Fruit fly (Drosophila melanogaster): ENCODE data around the gene Fadd.

Gene Fadd

dm6 chr3R:22023041-22023626 is 11.1 kb upstream of the Fadd start, which contains the start of the genes Mitofilin and mRpL35 (continued):
- peak; percentile 42 for TF ChIP-seq Max (GFP tag; optimal IDR thresholded peaks at IDR 0.05)
- no peak for TF ChIP-seq wdn (GFP tag; IDR thresholded peaks at IDR 0.05)
- TF ChIP-seq CG6683 (GFP tag; optimal IDR thresholded peaks at IDR 0.05): no peak
- TF ChIP-seq CG15269 (tag; optimal IDR thresholded peaks at IDR 0.05): no peak
- TF ChIP-seq Scr (GFP tag; IDR thresholded peaks at IDR 0.05; ENCODE audit: partially characterized antibody): peak; percentile 71
- TF ChIP-seq CG1024 (GFP tag; IDR thresholded peaks at IDR 0.05): no peak
- no peak for TF ChIP-seq CG17568 (GFP tag; optimal IDR thresholded peaks at IDR 0.05)
- TF ChIP-seq CG17912 (GFP tag; optimal IDR thresholded peaks at IDR 0.05): no peak
- TF ChIP-seq CG13123 (GFP tag; optimal IDR thresholded peaks at IDR 0.05): peak; percentile 1
- TF ChIP-seq CG32767 (GFP tag; IDR thresholded peaks at IDR 0.05): no peak
- peak; percentile 43 for TF ChIP-seq CG9876 (GFP tag; optimal IDR thresholded peaks at IDR 0.05)
- TF ChIP-seq CG18619 (GFP tag; optimal IDR thresholded peaks at IDR 0.05): peak; percentile 24
- TF ChIP-seq ara (GFP tag; IDR thresholded peaks at IDR 0.05): no peak
- TF ChIP-seq kni (GFP tag; optimal IDR thresholded peaks at IDR 0.05): peak; percentile 2
- no peak for TF ChIP-seq gce (GFP tag; IDR thresholded peaks at IDR 0.05)
- TF ChIP-seq CG18262 (tag; optimal IDR thresholded peaks at IDR 0.05): peak; percentile 41
- no peak for TF ChIP-seq Xrp1 (GFP tag; IDR thresholded peaks at IDR 0.05)
- peak; percentile 44 for TF ChIP-seq fu2 (GFP tag; optimal IDR thresholded peaks at IDR 0.05)
- TF ChIP-seq bigmax (GFP tag; optimal IDR thresholded peaks at IDR 0.05): no peak
- TF ChIP-seq sd (tag; optimal IDR thresholded peaks at IDR 0.05): no peak
- peak; percentile 16 for TF ChIP-seq zen (tag; optimal IDR thresholded peaks at IDR 0.05)
- no peak for TF ChIP-seq odd (GFP tag; optimal IDR thresholded peaks at IDR 0.05)
- TF ChIP-seq CG16863 (GFP tag; optimal IDR thresholded peaks at IDR 0.05): no peak
- TF ChIP-seq Dbx (GFP tag; IDR thresholded peaks at IDR 0.05): no peak
- TF ChIP-seq en (GFP tag; optimal IDR thresholded peaks at IDR 0.05): no peak
- TF ChIP-seq CG14050 (GFP tag; IDR thresholded peaks at IDR 0.05): no peak
- TF ChIP-seq CG12942 (GFP tag; optimal IDR thresholded peaks at IDR 0.05): peak; percentile 4
- no peak for TF ChIP-seq gcm2 (GFP tag; optimal IDR thresholded peaks at IDR 0.05)
- peak; percentile 67 for TF ChIP-seq CoRest (tag; optimal IDR thresholded peaks at IDR 0.05)
- TF ChIP-seq ind (GFP tag; optimal IDR thresholded peaks at IDR 0.05): peak; percentile 44
- TF ChIP-seq chif (GFP tag; optimal IDR thresholded peaks at IDR 0.05): peak; percentile 36 to 52
- TF ChIP-seq BtbVII (GFP tag; optimal IDR thresholded peaks at IDR 0.05): no peak
- no peak for TF ChIP-seq CG12299 (tag; optimal IDR thresholded peaks at IDR 0.05)
- no peak for TF ChIP-seq Hr39 (optimal IDR thresholded peaks at IDR 0.05)
- TF ChIP-seq cwo (GFP tag; optimal IDR thresholded peaks at IDR 0.05): no peak
- no peak for TF ChIP-seq CG4617 (GFP tag; optimal IDR thresholded peaks at IDR 0.05; ENCODE audit: borderline replicate concordance)
- TF ChIP-seq CG17802 (tag; optimal IDR thresholded peaks at IDR 0.05): no peak
- no peak for TF ChIP-seq CG8388 (GFP tag; optimal IDR thresholded peaks at IDR 0.05)
- no peak for TF ChIP-seq Neu2 (GFP tag; optimal IDR thresholded peaks at IDR 0.05; ENCODE audit: borderline replicate concordance)
- TF ChIP-seq CG12744 (GFP tag; optimal IDR thresholded peaks at IDR 0.05): no peak
- TF ChIP-seq CG7963 (GFP tag; IDR thresholded peaks at IDR 0.05; ENCODE audit: partially characterized antibody): 0 out of 3 replicates have a peak, but pooled peaks have one; percentile 22
- no peak for TF ChIP-seq eyg (GFP tag; optimal IDR thresholded peaks at IDR 0.05)
- peak; percentile 11 for TF ChIP-seq CG12104 (GFP tag; optimal IDR thresholded peaks at IDR 0.05)
- TF ChIP-seq sens-2 (GFP tag; IDR thresholded peaks at IDR 0.05): no peak
- no peak for TF ChIP-seq mirr (GFP tag; optimal IDR thresholded peaks at IDR 0.05)
- no peak for TF ChIP-seq CG2875 (GFP tag; optimal IDR thresholded peaks at IDR 0.05)
- no peak for TF ChIP-seq ro (GFP tag; IDR thresholded peaks at IDR 0.05)
- peak; percentile 94 for TF ChIP-seq Vsx1 (GFP tag; optimal IDR thresholded peaks at IDR 0.05)
- no peak for TF ChIP-seq Hr78 (GFP tag; optimal IDR thresholded peaks at IDR 0.05)
- TF ChIP-seq CG6791 (GFP tag; IDR thresholded peaks at IDR 0.05; ENCODE audit: partially characterized antibody): peak; percentile 22; the same call in 2 of the 3 replicates

All from whole organism, embryonic.